Worm (Caenorhabditis elegans) whole organism, late embryonic: Measurements from ENCODE around the gene ctsa-1.2.

ENCODE experiments used
- K09A11.1 ChIP-seq: sonication (generic microtip); optimal IDR thresholded peaks from 2 replicates; lab custom pipeline; 2017; ENCODE audit warnings: antibody characterized with exemption, mild to moderate bottlenecking, missing genetic modification characterization, missing compliant biosample characterization; ENCODE audit not compliant: insufficient read depth
- ceh-24 ChIP-seq: sonication (generic microtip); optimal IDR thresholded peaks from 2 replicates; lab custom pipeline; 2016; ENCODE audit warnings: mild to moderate bottlenecking, missing genetic modification characterization, missing compliant biosample characterization
- dmd-4 ChIP-seq: sonication (generic microtip); optimal IDR thresholded peaks from 2 replicates; lab custom pipeline; 2016; ENCODE audit warnings: borderline replicate concordance, missing genetic modification characterization, missing compliant biosample characterization
- lim-6 ChIP-seq: sonication (generic microtip); optimal IDR thresholded peaks from 2 replicates; lab custom pipeline; 2016; ENCODE audit warnings: missing genetic modification characterization, missing compliant biosample characterization
- lin-11 ChIP-seq: fragments of 200-800 bp; sonication (Bioruptor generic); optimal IDR thresholded peaks from 2 replicates; lab custom pipeline; 2018; ENCODE audit warnings: mild to moderate bottlenecking, missing genetic modification characterization, missing compliant biosample characterization
- nhr-11 ChIP-seq: fragments of 150-350 bp; optimal IDR thresholded peaks from 2 replicates; lab custom pipeline; 2014; ENCODE audit warnings: missing biosample characterization, missing genetic modification characterization
- npax-4 ChIP-seq: sonication (generic microtip); optimal IDR thresholded peaks from 2 replicates; lab custom pipeline; 2016; ENCODE audit warnings: missing genetic modification characterization, missing compliant biosample characterization
- pha-4 ChIP-seq: fragments of 150-350 bp; optimal IDR thresholded peaks from 2 replicates; lab custom pipeline; 2018; ENCODE audit warnings: missing biosample characterization, missing genetic modification reagents, missing genetic modification characterization
- pqm-1 ChIP-seq: sonication (generic microtip); optimal IDR thresholded peaks from 2 replicates; lab custom pipeline; 2016; ENCODE audit warnings: missing genetic modification characterization, missing compliant biosample characterization
- pros-1 ChIP-seq: fragments of 150-350 bp; optimal IDR thresholded peaks from 2 replicates; lab custom pipeline; 2014; ENCODE audit warnings: missing biosample characterization, missing genetic modification reagents, missing genetic modification characterization

- TF ChIP-seq lin-11 (tag; lab: Kevin White, UChicago): no peak
- TF ChIP-seq lim-6 (tag; lab: Kevin White, UChicago): no peak
- TF ChIP-seq pha-4 (tag; lab: Kevin White, UChicago): no peak
- TF ChIP-seq npax-4 (tag; lab: Kevin White, UChicago): no peak
- TF ChIP-seq nhr-11: no peak
- TF ChIP-seq K09A11.1: no peak
- no peak for TF ChIP-seq pros-1 (tag; lab: Kevin White, UChicago)
- no peak for TF ChIP-seq pqm-1 (tag; lab: Kevin White, UChicago)
- no peak for TF ChIP-seq dmd-4 (tag; lab: Kevin White, UChicago)
- TF ChIP-seq ceh-24 (tag; lab: Kevin White, UChicago): no peak
Observed at ce11 chrII:11713569-11713968, 25.6 kb upstream of the ctsa-1.2 start, which contains the start of gene F13D12.10.
